Worm (Caenorhabditis elegans) whole organism, late embryonic: ENCODE measurements around the gene M195.2.

ENCODE experiments used
- C08G9.2 ChIP-seq: sonication (generic microtip); optimal IDR thresholded peaks from 2 replicates; lab custom pipeline; 2016; ENCODE audit warnings: mild to moderate bottlenecking, missing genetic modification characterization, moderate library complexity, missing compliant biosample characterization
- K09A11.1 ChIP-seq: sonication (generic microtip); optimal IDR thresholded peaks from 2 replicates; lab custom pipeline; 2017; ENCODE audit warnings: antibody characterized with exemption, mild to moderate bottlenecking, missing genetic modification characterization, missing compliant biosample characterization; ENCODE audit not compliant: insufficient read depth
- T23F11.4 ChIP-seq: fragments of 200-800 bp; sonication (Bioruptor generic); optimal IDR thresholded peaks from 2 replicates; lab custom pipeline; 2018; ENCODE audit warnings: mild to moderate bottlenecking, missing genetic modification characterization, missing compliant biosample characterization
- Y22D7AL.16 ChIP-seq: sonication (generic microtip); optimal IDR thresholded peaks from 2 replicates; lab custom pipeline; 2016; ENCODE audit warnings: missing genetic modification characterization, missing compliant biosample characterization
- ahr-1 ChIP-seq: sonication (generic microtip); optimal IDR thresholded peaks from 2 replicates; lab custom pipeline; 2016; ENCODE audit warnings: missing genetic modification characterization, missing compliant biosample characterization
- ceh-14 ChIP-seq: sonication (generic microtip); optimal IDR thresholded peaks from 2 replicates; lab custom pipeline; 2016; ENCODE audit warnings: missing genotype, missing genetic modification characterization, missing compliant biosample characterization
- ceh-18 ChIP-seq: sonication (generic microtip); optimal IDR thresholded peaks from 2 replicates; lab custom pipeline; 2016; ENCODE audit warnings: missing genetic modification characterization, missing compliant biosample characterization
- ceh-19 ChIP-seq: fragments of 200-800 bp; sonication (Bioruptor generic); optimal IDR thresholded peaks from 2 replicates; lab custom pipeline; 2018; ENCODE audit warnings: mild to moderate bottlenecking, missing genetic modification characterization, missing compliant biosample characterization
- ceh-2 ChIP-seq: sonication (generic microtip); optimal IDR thresholded peaks from 2 replicates; lab custom pipeline; 2016; ENCODE audit warnings: missing genotype, missing genetic modification characterization, missing compliant biosample characterization
- ceh-22 ChIP-seq: sonication (generic microtip); optimal IDR thresholded peaks from 2 replicates; lab custom pipeline; 2017; ENCODE audit warnings: missing biosample characterization, missing genetic modification characterization
- ceh-24 ChIP-seq: sonication (generic microtip); optimal IDR thresholded peaks from 2 replicates; lab custom pipeline; 2016; ENCODE audit warnings: mild to moderate bottlenecking, missing genetic modification characterization, missing compliant biosample characterization
- ceh-31 ChIP-seq: sonication (generic microtip); optimal IDR thresholded peaks from 2 replicates; lab custom pipeline; 2016; ENCODE audit warnings: missing genetic modification characterization, missing compliant biosample characterization
- ceh-45 ChIP-seq: fragments of 200-800 bp; sonication (Bioruptor generic); IDR thresholded peaks from 2 replicates; pipeline ENCODE4 v1.3.6; 2022; ENCODE audit warnings: missing genetic modification reagents, missing genetic modification characterization, missing compliant biosample characterization
- ceh-48 ChIP-seq: sonication (generic microtip); optimal IDR thresholded peaks from 2 replicates; lab custom pipeline; 2016; ENCODE audit warnings: missing genetic modification characterization, inconsistent platforms, missing compliant biosample characterization
- ceh-6 ChIP-seq: fragments of 200-800 bp; sonication (Bioruptor generic); optimal IDR thresholded peaks from 2 replicates; lab custom pipeline; 2018; ENCODE audit warnings: mild to moderate bottlenecking, missing genetic modification characterization, missing compliant biosample characterization
- ceh-9 ChIP-seq: sonication (generic microtip); optimal IDR thresholded peaks from 2 replicates; lab custom pipeline; 2016; ENCODE audit warnings: mild to moderate bottlenecking, missing genetic modification characterization, inconsistent platforms, missing compliant biosample characterization
- che-1 ChIP-seq: sonication (generic microtip); optimal IDR thresholded peaks from 2 replicates; lab custom pipeline; 2016; ENCODE audit warnings: mild to moderate bottlenecking, missing genetic modification characterization, missing compliant biosample characterization
- elt-2 ChIP-seq: sonication (generic microtip); optimal IDR thresholded peaks from 2 replicates; lab custom pipeline; 2016; ENCODE audit warnings: missing genetic modification reagents, missing genetic modification characterization, missing compliant biosample characterization
- elt-4 ChIP-seq: sonication (generic microtip); optimal IDR thresholded peaks from 2 replicates; lab custom pipeline; 2016; ENCODE audit warnings: missing genetic modification characterization, missing compliant biosample characterization
- ets-4 ChIP-seq: sonication (generic microtip); optimal IDR thresholded peaks from 2 replicates; lab custom pipeline; 2016; ENCODE audit warnings: missing genetic modification characterization, missing compliant biosample characterization
- fkh-10 ChIP-seq: fragments of 150-350 bp; optimal IDR thresholded peaks from 2 replicates; lab custom pipeline; 2014; ENCODE audit warnings: missing biosample characterization, missing genetic modification reagents, missing genetic modification characterization
- gmeb-2 ChIP-seq: sonication (generic microtip); optimal IDR thresholded peaks from 2 replicates; lab custom pipeline; 2016; ENCODE audit warnings: missing genetic modification characterization, inconsistent platforms, missing compliant biosample characterization
- hlh-13 ChIP-seq: fragments of 200-800 bp; sonication (Bioruptor generic); optimal IDR thresholded peaks from 2 replicates; lab custom pipeline; 2018; ENCODE audit warnings: mild to moderate bottlenecking, missing genetic modification characterization, missing compliant biosample characterization
- hlh-15 ChIP-seq: sonication (generic microtip); optimal IDR thresholded peaks from 2 replicates; lab custom pipeline; 2016; ENCODE audit warnings: missing genetic modification characterization, missing compliant biosample characterization
- hlh-8 ChIP-seq: sonication (generic microtip); optimal IDR thresholded peaks from 2 replicates; lab custom pipeline; 2016; ENCODE audit warnings: missing genotype, missing genetic modification characterization, missing compliant biosample characterization
- lim-6 ChIP-seq: sonication (generic microtip); optimal IDR thresholded peaks from 2 replicates; lab custom pipeline; 2016; ENCODE audit warnings: missing genetic modification characterization, missing compliant biosample characterization
- madf-2 ChIP-seq: sonication (generic microtip); optimal IDR thresholded peaks from 2 replicates; lab custom pipeline; 2017; ENCODE audit warnings: missing genetic modification characterization, missing compliant biosample characterization
- mec-3 ChIP-seq: sonication (generic microtip); optimal IDR thresholded peaks from 2 replicates; lab custom pipeline; 2016; ENCODE audit warnings: borderline replicate concordance, missing genetic modification characterization, missing compliant biosample characterization
- nfya-1 ChIP-seq: sonication (generic microtip); optimal IDR thresholded peaks from 2 replicates; lab custom pipeline; 2017; ENCODE audit warnings: missing genetic modification characterization, mild to moderate bottlenecking, missing compliant biosample characterization, antibody characterized with exemption, moderate library complexity
- nhr-11 ChIP-seq: fragments of 150-350 bp; optimal IDR thresholded peaks from 2 replicates; lab custom pipeline; 2014; ENCODE audit warnings: missing biosample characterization, missing genetic modification characterization
- nhr-232 ChIP-seq: sonication (generic microtip); optimal IDR thresholded peaks from 2 replicates; lab custom pipeline; 2016; ENCODE audit warnings: missing genetic modification characterization, missing compliant biosample characterization
- npax-4 ChIP-seq: sonication (generic microtip); optimal IDR thresholded peaks from 2 replicates; lab custom pipeline; 2016; ENCODE audit warnings: missing genetic modification characterization, missing compliant biosample characterization
- pat-9 ChIP-seq: fragments of 200-800 bp; sonication (Bioruptor generic); optimal IDR thresholded peaks from 2 replicates; lab custom pipeline; 2018; ENCODE audit warnings: mild to moderate bottlenecking, missing genetic modification characterization, moderate library complexity, missing compliant biosample characterization
- pha-2 ChIP-seq: sonication (generic microtip); optimal IDR thresholded peaks from 2 replicates; lab custom pipeline; 2017; ENCODE audit warnings: mild to moderate bottlenecking, missing genetic modification characterization, missing compliant biosample characterization
- pha-4 ChIP-seq: fragments of 150-350 bp; optimal IDR thresholded peaks from 2 replicates; lab custom pipeline; 2018; ENCODE audit warnings: missing biosample characterization, missing genetic modification reagents, missing genetic modification characterization
- ref-2 ChIP-seq: sonication (generic microtip); optimal IDR thresholded peaks from 2 replicates; lab custom pipeline; 2016; ENCODE audit warnings: missing genetic modification characterization, missing compliant biosample characterization
- rnt-1 ChIP-seq: sonication (generic microtip); optimal IDR thresholded peaks from 2 replicates; lab custom pipeline; 2016; ENCODE audit warnings: missing genetic modification characterization, missing compliant biosample characterization
- sdc-2 ChIP-seq: sonication (generic microtip); optimal IDR thresholded peaks from 2 replicates; lab custom pipeline; 2016; ENCODE audit warnings: missing genotype, missing genetic modification characterization, missing compliant biosample characterization
- sox-2 ChIP-seq: fragments of 200-800 bp; sonication (Bioruptor generic); IDR thresholded peaks from 2 replicates; pipeline ENCODE4 v1.3.6; 2022; ENCODE audit warnings: missing genetic modification reagents, missing genetic modification characterization, missing compliant biosample characterization
- sox-4 ChIP-seq: sonication (generic microtip); optimal IDR thresholded peaks from 2 replicates; lab custom pipeline; 2017; ENCODE audit warnings: mild to moderate bottlenecking, missing genetic modification characterization, inconsistent platforms, missing compliant biosample characterization
- syd-9 ChIP-seq: sonication (generic microtip); optimal IDR thresholded peaks from 2 replicates; lab custom pipeline; 2016; ENCODE audit warnings: mild to moderate bottlenecking, missing genetic modification characterization, moderate library complexity, missing compliant biosample characterization
- tbx-2 ChIP-seq: sonication (generic microtip); optimal IDR thresholded peaks from 2 replicates; lab custom pipeline; 2016; ENCODE audit warnings: missing genetic modification characterization, missing compliant biosample characterization
- tbx-7 ChIP-seq: sonication (generic microtip); optimal IDR thresholded peaks from 2 replicates; lab custom pipeline; 2016; ENCODE audit warnings: missing genotype, missing genetic modification characterization, missing compliant biosample characterization
- ttx-3 ChIP-seq: sonication (generic microtip); optimal IDR thresholded peaks from 2 replicates; lab custom pipeline; 2016; ENCODE audit warnings: missing genetic modification reagents, missing genetic modification characterization, missing compliant biosample characterization
- unc-3 ChIP-seq, 2 experiments: fragments of 200-800 bp in 1 of 2; sonication (Bioruptor generic) in 1 of 2; sonication (generic microtip) in 1 of 2; conservative IDR thresholded peaks in 1 of 2; optimal IDR thresholded peaks in 1 of 2; 2 replicates each; pipeline versions ENCODE4 v1.3.6 to Lab custom; 2016 to 2022; ENCODE audit warnings: missing compliant biosample characterization in 2 of 2, missing genetic modification characterization in 2 of 2, missing genetic modification reagents in 1 of 2
- unc-42 ChIP-seq: sonication (generic microtip); optimal IDR thresholded peaks from 2 replicates; lab custom pipeline; 2016; ENCODE audit warnings: missing genotype, missing genetic modification characterization, missing compliant biosample characterization
- unc-55 ChIP-seq: sonication (generic microtip); optimal IDR thresholded peaks from 2 replicates; lab custom pipeline; 2017; ENCODE audit warnings: missing biosample characterization, missing genetic modification reagents, missing genetic modification characterization
- unc-86 ChIP-seq: sonication (generic microtip); optimal IDR thresholded peaks from 2 replicates; lab custom pipeline; 2016; ENCODE audit warnings: missing genetic modification characterization, missing compliant biosample characterization
- zip-5 ChIP-seq: sonication (generic microtip); optimal IDR thresholded peaks from 2 replicates; lab custom pipeline; 2016; ENCODE audit warnings: missing genetic modification characterization, missing compliant biosample characterization
- ztf-16 ChIP-seq: sonication (generic microtip); optimal IDR thresholded peaks from 2 replicates; lab custom pipeline; 2017; ENCODE audit warnings: missing genetic modification characterization, missing compliant biosample characterization

Gene M195.2

ce11 chrII:8321244-8321643 is 39.3 kb upstream of the M195.2 start, which contains the start of gene shw-1:
shw-1 (minus strand) TSS chrII:8321471.
- no peak for TF ChIP-seq ceh-19 (GFP tag; lab: Kevin White, UChicago)

ce11 chrII:8325002-8325539 is 35.5 kb upstream of the M195.2 start, which contains the start of the genes ran-3 and C26D10.3:
ran-3 (minus strand) TSS chrII:8325052.
C26D10.3 (plus strand) TSS chrII:8325386.
- TF ChIP-seq ets-4 (tag; lab: Kevin White, UChicago) (no peak), ceh-2 (tag; lab: Kevin White, UChicago) (peak; percentile 45), rnt-1 (tag; lab: Kevin White, UChicago) (peak; percentile 15), sox-2 (GFP tag; lab: Robert Waterston, UW) (0 out of 2 replicates have a peak, but pooled peaks have one; percentile 13), zip-5 (tag; lab: Kevin White, UChicago) (peak; percentile 40), unc-42 (tag; lab: Kevin White, UChicago) (peak; percentile 18), ceh-18 (tag; lab: Kevin White, UChicago) (no peak), sdc-2 (no peak), hlh-13 (GFP tag; lab: Kevin White, UChicago) (no peak), unc-86 (tag; lab: Kevin White, UChicago) (peak; percentile 24), madf-2 (no peak), pat-9 (tag; lab: Kevin White, UChicago) (peak; percentile 10), ceh-14 (tag; lab: Kevin White, UChicago) (peak; percentile 53), ceh-31 (peak; percentile 47), unc-3 (GFP tag; conservative IDR thresholded peaks at IDR 0.05; lab: Robert Waterston, UW) (no peak), unc-3 (tag; optimal IDR thresholded peaks at IDR 0.05; lab: Kevin White, UChicago) (no peak), tbx-7 (tag; lab: Kevin White, UChicago) (no peak), ceh-48 (tag; lab: Kevin White, UChicago) (no peak), lim-6 (no peak), nfya-1 (peak; percentile 75), hlh-8 (peak; percentile 44), ceh-6 (GFP tag; lab: Kevin White, UChicago) (no peak), hlh-15 (no peak), C08G9.2 (peak; percentile 24), che-1 (tag; lab: Kevin White, UChicago) (peak; percentile 13), npax-4 (tag; lab: Kevin White, UChicago) (no peak), ceh-45 (no peak), sox-4 (tag; lab: Kevin White, UChicago) (no peak), nhr-232 (no peak), tbx-2 (peak; percentile 50), elt-2 (peak; percentile 67), ztf-16 (tag; lab: Kevin White, UChicago) (no peak), Y22D7AL.16 (tag; lab: Kevin White, UChicago) (no peak), gmeb-2 (tag; lab: Kevin White, UChicago) (peak; percentile 42), syd-9 (tag; lab: Kevin White, UChicago) (peak; percentile 9), ceh-19 (GFP tag; lab: Kevin White, UChicago) (no peak), ceh-9 (tag; lab: Kevin White, UChicago) (no peak), pha-4 (tag; lab: Kevin White, UChicago) (no peak), ceh-22 (tag; lab: Kevin White, UChicago) (no peak), mec-3 (no peak), fkh-10 (GFP tag; lab: Kevin White, UChicago) (no peak), nhr-11 (no peak), ref-2 (tag; lab: Kevin White, UChicago) (no peak), K09A11.1 (tag; lab: Kevin White, UChicago) (no peak), elt-4 (tag; lab: Kevin White, UChicago) (no peak), unc-55 (GFP tag; lab: Kevin White, UChicago) (no peak), T23F11.4 (GFP tag; lab: Kevin White, UChicago) (peak; percentile 18), ttx-3 (peak; percentile 54), pha-2 (peak; percentile 37), ceh-24 (tag; lab: Kevin White, UChicago) (no peak), ahr-1 (peak; percentile 26)
